Fruit fly (Drosophila melanogaster) whole organism, pupa: ENCODE measurements around the gene Prx1.

Experiments
- CG10348 ChIP-seq: fragments of 200-800 bp; sonication (Bioruptor generic); IDR thresholded peaks from 2 replicates; pipeline ENCODE4 v1.3.6; 2022; ENCODE audit warnings: missing biosample characterization, missing genetic modification characterization
- CG15710 ChIP-seq: fragments of 200-800 bp; sonication (Bioruptor generic); optimal IDR thresholded peaks from 2 replicates; lab custom pipeline; 2018; ENCODE audit warnings: missing biosample characterization, mild to moderate bottlenecking, missing genetic modification characterization, moderate library complexity
- CG17806 ChIP-seq: fragments of 200-800 bp; sonication (Bioruptor generic); optimal IDR thresholded peaks from 2 replicates; lab custom pipeline; 2018; ENCODE audit warnings: missing biosample characterization, mild to moderate bottlenecking, missing genetic modification characterization, moderate library complexity
- CG9948 ChIP-seq: fragments of 200-800 bp; sonication (Bioruptor generic); optimal IDR thresholded peaks from 2 replicates; lab custom pipeline; 2018; ENCODE audit warnings: missing biosample characterization, mild to moderate bottlenecking, missing genetic modification characterization, moderate library complexity
- D1 ChIP-seq: fragments of 200-800 bp; sonication (Bioruptor generic); optimal IDR thresholded peaks from 2 replicates; lab custom pipeline; 2018; ENCODE audit warnings: missing biosample characterization, mild to moderate bottlenecking, missing genetic modification characterization, moderate library complexity
- EcR ChIP-seq: fragments of 200-800 bp; sonication (Bioruptor generic); optimal IDR thresholded peaks from 3 replicates; lab custom pipeline; 2019; ENCODE audit warnings: missing biosample characterization, missing genetic modification characterization, mild to moderate bottlenecking, moderate library complexity, missing genetic modification reagents
- Pif1A ChIP-seq: fragments of 200-800 bp; sonication (Bioruptor generic); optimal IDR thresholded peaks from 3 replicates; lab custom pipeline; 2016; ENCODE audit warnings: missing biosample characterization, missing genetic modification characterization
- fd96Ca ChIP-seq: fragments of 200-800 bp; sonication (Bioruptor generic); IDR thresholded peaks from 3 replicates; pipeline ENCODE4 v1.3.6; 2022; ENCODE audit warnings: missing biosample characterization, missing genetic modification characterization
- gl ChIP-seq: fragments of 200-800 bp; sonication (Bioruptor generic); optimal IDR thresholded peaks from 2 replicates; lab custom pipeline; 2018; ENCODE audit warnings: missing biosample characterization, mild to moderate bottlenecking, missing genetic modification characterization

- TF ChIP-seq CG9948 (tag; lab: Kevin White, UChicago) = no peak
- no peak for TF ChIP-seq fd96Ca (GFP tag; lab: Robert Waterston, UW)
- TF ChIP-seq gl = no peak
- no peak for TF ChIP-seq CG15710 (tag; lab: Kevin White, UChicago)
- TF ChIP-seq Pif1A (GFP tag; lab: Kevin White, UChicago) = no peak
- no peak for TF ChIP-seq D1 (tag; lab: Kevin White, UChicago)
- no peak for TF ChIP-seq CG10348 (GFP tag; lab: Robert Waterston, UW)
- TF ChIP-seq EcR (GFP tag; lab: Kevin White, UChicago) = no peak
- no peak for TF ChIP-seq CG17806 (tag; lab: Kevin White, UChicago)
Observed at dm6 chr3L:15203097-15203496, 4.5 kb upstream of the Prx1 start.
